Worm (Caenorhabditis elegans): Measurements from ENCODE around the gene spe-17.

DNA sequence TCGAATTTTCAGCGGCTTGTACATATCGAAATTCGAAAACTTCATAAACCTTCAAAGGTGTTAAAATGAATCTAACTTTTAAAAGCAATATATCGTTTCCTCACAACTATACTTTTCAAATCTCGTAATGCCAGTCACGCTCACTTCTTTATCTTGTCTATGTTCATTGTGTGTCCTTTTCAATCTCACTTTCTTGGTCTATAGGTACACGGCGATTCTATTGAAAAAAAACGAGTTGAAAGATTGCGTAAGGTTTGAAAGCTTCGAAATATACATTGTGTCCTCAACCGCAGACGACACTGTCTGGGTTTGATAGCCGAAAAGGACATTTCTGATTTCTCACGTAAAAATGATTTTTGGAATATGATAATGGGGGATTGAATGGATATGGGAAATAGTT lies 5.7 kb downstream of the spe-17 start:
- TF ChIP-seq unc-55 (GFP tag; optimal IDR thresholded peaks at IDR 0.05), result no peak
- TF ChIP-seq pha-4 (tag; optimal IDR thresholded peaks at IDR 0.05), result no peak
- TF ChIP-seq npax-4 (tag; optimal IDR thresholded peaks at IDR 0.05), result no peak
- no peak for TF ChIP-seq ceh-2 (tag; optimal IDR thresholded peaks at IDR 0.05)
